Worm (Caenorhabditis elegans) whole organism, midembryonic: ENCODE results near the gene stdh-3.

Experiments
- cog-1 ChIP-seq: sonication (generic microtip); optimal IDR thresholded peaks from 2 replicates; lab custom pipeline; 2016; ENCODE audit warnings: missing genetic modification characterization, missing compliant biosample characterization
- flt-1 ChIP-seq: fragments of 200-800 bp; sonication (Bioruptor generic); IDR thresholded peaks from 2 replicates; pipeline ENCODE4 v1.3.6; 2022; ENCODE audit warnings: missing genetic modification characterization, missing compliant biosample characterization
- klf-2 ChIP-seq: fragments of 200-800 bp; sonication (Bioruptor generic); conservative IDR thresholded peaks from 2 replicates; pipeline ENCODE4 v1.3.6; 2022; ENCODE audit warnings: missing genetic modification reagents, missing genetic modification characterization, missing compliant biosample characterization
- ztf-23 ChIP-seq: fragments of 200-800 bp; sonication (Bioruptor generic); IDR thresholded peaks from 2 replicates; pipeline ENCODE4 v1.3.6; 2022; ENCODE audit warnings: missing genetic modification reagents, missing genetic modification characterization, missing compliant biosample characterization
- ztf-29 ChIP-seq: fragments of 200-800 bp; sonication (Bioruptor generic); IDR thresholded peaks from 2 replicates; pipeline ENCODE4 v1.3.6; 2022; ENCODE audit warnings: missing genetic modification reagents, missing genetic modification characterization, missing compliant biosample characterization

- TF ChIP-seq flt-1 (no peak), cog-1 (tag; lab: Kevin White, UChicago) (no peak), klf-2 (GFP tag; lab: Robert Waterston, UW) (no peak), ztf-29 (GFP tag; lab: Robert Waterston, UW) (no peak), ztf-23 (GFP tag; lab: Robert Waterston, UW) (no peak)
Measured at ce11 chrV:13935423-13935822, 31.0 kb downstream of the stdh-3 start.
